Worm (Caenorhabditis elegans) whole organism, L3 larva: ENCODE data around the gene nhr-19.

Experiments used
- ama-1 ChIP-seq: fragments of 150-350 bp; optimal IDR thresholded peaks from 2 replicates; lab custom pipeline; 2018
- ceh-16 ChIP-seq: sonication (generic microtip); optimal IDR thresholded peaks from 2 replicates; lab custom pipeline; 2017; ENCODE audit warnings: missing biosample characterization, missing genetic modification characterization
- ceh-82 ChIP-seq: fragments of 150-350 bp; optimal IDR thresholded peaks from 2 replicates; lab custom pipeline; 2014; ENCODE audit warnings: missing biosample characterization, missing genetic modification characterization
- egl-5 ChIP-seq: fragments of 150-350 bp; optimal IDR thresholded peaks from 2 replicates; lab custom pipeline; 2017; ENCODE audit warnings: missing biosample characterization, missing genetic modification reagents, missing genetic modification characterization, inconsistent platforms
- elt-2 ChIP-seq: sonication (generic microtip); optimal IDR thresholded peaks from 2 replicates; lab custom pipeline; 2016; ENCODE audit warnings: missing genetic modification reagents, mild to moderate bottlenecking, missing genetic modification characterization, missing compliant biosample characterization
- fos-1 ChIP-seq: fragments of 150-350 bp; optimal IDR thresholded peaks from 2 replicates; lab custom pipeline; 2014; ENCODE audit warnings: missing biosample characterization, missing genetic modification characterization
- lin-39 ChIP-seq: fragments of 150-350 bp; optimal IDR thresholded peaks from 2 replicates; lab custom pipeline; 2018; ENCODE audit warnings: missing biosample characterization, missing genetic modification reagents, missing genetic modification characterization
- nhr-28 ChIP-seq: fragments of 150-350 bp; optimal IDR thresholded peaks from 2 replicates; lab custom pipeline; 2014; ENCODE audit warnings: missing biosample characterization, missing genetic modification characterization
- snpc-4 ChIP-seq: fragments of 150-350 bp; optimal IDR thresholded peaks from 2 replicates; lab custom pipeline; 2014; ENCODE audit warnings: missing biosample characterization, missing genetic modification characterization

ce11 chrII:9602566-9602965 lies 2.8 kb downstream of the nhr-19 start:
- TF ChIP-seq elt-2 (tag; lab: Kevin White, UChicago) (no peak), fos-1 (no peak), nhr-28 (tag; lab: Kevin White, UChicago) (no peak), ama-1 (lab: Kevin White, UChicago) (peak; percentile 12), lin-39 (no peak), snpc-4 (tag; lab: Kevin White, UChicago) (no peak), egl-5 (tag; lab: Kevin White, UChicago) (no peak), ceh-82 (tag; lab: Kevin White, UChicago) (no peak), ceh-16 (no peak)
